Fruit fly (Drosophila melanogaster) Kc167 (cell line): ENCODE results near the gene lobo.

Experiments used
- Myc ChIP-seq: fragments of >200 bp; optimal IDR thresholded peaks from 2 replicates; lab custom pipeline; 2017; ENCODE audit warnings: missing external identifiers
- insv ChIP-seq: fragments of >200 bp; optimal IDR thresholded peaks from 3 replicates; lab custom pipeline; 2018; ENCODE audit warnings: missing external identifiers
- psq ChIP-seq: fragments of >200 bp; optimal IDR thresholded peaks from 2 replicates; lab custom pipeline; 2017; ENCODE audit warnings: missing external identifiers
- ttk ChIP-seq: sonication (Bioruptor generic); optimal IDR thresholded peaks from 2 replicates; lab custom pipeline; 2017; ENCODE audit warnings: missing external identifiers

- no peak for TF ChIP-seq Myc (lab: Kevin White, UChicago)
- TF ChIP-seq insv (lab: Kevin White, UChicago), result no peak
- no peak for TF ChIP-seq psq (lab: Kevin White, UChicago)
- TF ChIP-seq ttk (lab: Kevin White, UChicago), result no peak
Measured at dm6 chr3R:25172353-25172752, 21.2 kb downstream of the lobo start.
